Fruit fly (Drosophila melanogaster) whole organism, adult: ENCODE measurements around the gene Gba1a.

Experiments used
- CG11617 ChIP-seq: fragments of 200-800 bp; sonication (Bioruptor generic); optimal IDR thresholded peaks from 2 replicates; lab custom pipeline; 2017; ENCODE audit warnings: mild to moderate bottlenecking, missing biosample characterization, missing genetic modification reagents, missing genetic modification characterization
- CG12768 ChIP-seq: fragments of 200-800 bp; sonication (Bioruptor generic); optimal IDR thresholded peaks from 2 replicates; lab custom pipeline; 2017; ENCODE audit warnings: missing biosample characterization, missing genetic modification characterization, mild to moderate bottlenecking, moderate library complexity, missing genetic modification reagents
- CG14711 ChIP-seq: fragments of 200-800 bp; sonication (Bioruptor generic); optimal IDR thresholded peaks from 2 replicates; lab custom pipeline; 2018; ENCODE audit warnings: missing biosample characterization, mild to moderate bottlenecking, missing genetic modification characterization, moderate library complexity
- CG1620 ChIP-seq: fragments of 200-800 bp; sonication (Bioruptor generic); optimal IDR thresholded peaks from 2 replicates; lab custom pipeline; 2016; ENCODE audit warnings: missing biosample characterization, missing genetic modification characterization
- CG33017 ChIP-seq: fragments of 200-800 bp; sonication (Bioruptor generic); optimal IDR thresholded peaks from 2 replicates; lab custom pipeline; 2018; ENCODE audit warnings: missing biosample characterization, mild to moderate bottlenecking, missing genetic modification characterization, moderate library complexity
- CG5204 ChIP-seq: fragments of 200-800 bp; sonication (Bioruptor generic); optimal IDR thresholded peaks from 2 replicates; lab custom pipeline; 2016; ENCODE audit warnings: missing biosample characterization, missing genetic modification characterization
- CG7045 ChIP-seq: fragments of 200-800 bp; sonication (Bioruptor generic); optimal IDR thresholded peaks from 2 replicates; lab custom pipeline; 2017; ENCODE audit warnings: missing biosample characterization, mild to moderate bottlenecking, missing genetic modification characterization
- CG7101 ChIP-seq: fragments of 200-800 bp; sonication (Bioruptor generic); optimal IDR thresholded peaks from 2 replicates; lab custom pipeline; 2018; ENCODE audit warnings: missing biosample characterization, mild to moderate bottlenecking, missing genetic modification characterization, moderate library complexity
- Clk ChIP-seq: fragments of 200-800 bp; sonication (Bioruptor generic); optimal IDR thresholded peaks from 2 replicates; lab custom pipeline; 2017; ENCODE audit warnings: missing biosample characterization, missing genetic modification characterization
- Crg-1 ChIP-seq: fragments of 200-800 bp; sonication (Bioruptor generic); optimal IDR thresholded peaks from 2 replicates; lab custom pipeline; 2016; ENCODE audit warnings: missing biosample characterization, missing genetic modification characterization
- Hr96 ChIP-seq: fragments of 200-800 bp; sonication (Bioruptor generic); optimal IDR thresholded peaks from 2 replicates; lab custom pipeline; 2016; ENCODE audit warnings: missing biosample characterization, missing genetic modification characterization
- Mnt ChIP-seq: fragments of 200-800 bp; sonication (Bioruptor generic); optimal IDR thresholded peaks from 2 replicates; lab custom pipeline; 2016; ENCODE audit warnings: missing biosample characterization, mild to moderate bottlenecking, missing genetic modification characterization
- bab1 ChIP-seq: fragments of 200-800 bp; sonication (Bioruptor generic); optimal IDR thresholded peaks from 3 replicates; lab custom pipeline; 2019; ENCODE audit warnings: missing biosample characterization, mild to moderate bottlenecking, missing genetic modification characterization, moderate library complexity
- cic ChIP-seq: fragments of 200-800 bp; sonication (Bioruptor generic); optimal IDR thresholded peaks from 2 replicates; lab custom pipeline; 2017; ENCODE audit warnings: missing biosample characterization, mild to moderate bottlenecking, missing genetic modification characterization, moderate library complexity
- cnc ChIP-seq, 2 experiments: fragments of >200 bp; optimal IDR thresholded peaks; 2 replicates each; lab custom pipeline; 2017
- kay ChIP-seq: fragments of 200-800 bp; sonication (Bioruptor generic); peaks from one replicate; lab custom pipeline; 2016; ENCODE audit warnings: missing biosample characterization, missing genetic modification characterization, borderline replicate concordance
- ovo ChIP-seq: fragments of 200-800 bp; sonication (Bioruptor generic); optimal IDR thresholded peaks from 2 replicates; lab custom pipeline; 2016; ENCODE audit warnings: missing biosample characterization, missing genetic modification characterization
- pad ChIP-seq: fragments of 200-800 bp; sonication (Bioruptor generic); optimal IDR thresholded peaks from 3 replicates; lab custom pipeline; 2017; ENCODE audit warnings: missing biosample characterization, missing genetic modification characterization, mild to moderate bottlenecking, moderate library complexity, missing genetic modification reagents
- tj ChIP-seq: fragments of 200-800 bp; sonication (Bioruptor generic); optimal IDR thresholded peaks from 3 replicates; lab custom pipeline; 2017; ENCODE audit warnings: missing biosample characterization, mild to moderate bottlenecking, missing genetic modification characterization, moderate library complexity
- toe ChIP-seq: fragments of 200-800 bp; sonication (Bioruptor generic); optimal IDR thresholded peaks from 2 replicates; lab custom pipeline; 2016; ENCODE audit warnings: missing biosample characterization, missing genetic modification characterization

Gba1a gene

dm6 chr3R:23673084-23673483, 27.3 kb upstream of the Gba1a start:
- no peak for TF ChIP-seq CG1620 (GFP tag; lab: Kevin White, UChicago)
- no peak for TF ChIP-seq Hr96 (GFP tag; lab: Kevin White, UChicago)
- no peak for TF ChIP-seq Crg-1 (GFP tag; lab: Kevin White, UChicago)

dm6 chr3R:23674369-23674768, 26.1 kb upstream of the Gba1a start:
- no peak for TF ChIP-seq kay (GFP tag; lab: Kevin White, UChicago)
- no peak for TF ChIP-seq CG12768 (GFP tag; lab: Kevin White, UChicago)
- no peak for TF ChIP-seq CG1620 (GFP tag; lab: Kevin White, UChicago)
- no peak for TF ChIP-seq CG11617 (GFP tag; lab: Kevin White, UChicago)
- no peak for TF ChIP-seq ovo
- no peak for TF ChIP-seq CG14711
- no peak for TF ChIP-seq tj (GFP tag; lab: Kevin White, UChicago)
- no peak for TF ChIP-seq CG33017 (tag; lab: Kevin White, UChicago)

DNA sequence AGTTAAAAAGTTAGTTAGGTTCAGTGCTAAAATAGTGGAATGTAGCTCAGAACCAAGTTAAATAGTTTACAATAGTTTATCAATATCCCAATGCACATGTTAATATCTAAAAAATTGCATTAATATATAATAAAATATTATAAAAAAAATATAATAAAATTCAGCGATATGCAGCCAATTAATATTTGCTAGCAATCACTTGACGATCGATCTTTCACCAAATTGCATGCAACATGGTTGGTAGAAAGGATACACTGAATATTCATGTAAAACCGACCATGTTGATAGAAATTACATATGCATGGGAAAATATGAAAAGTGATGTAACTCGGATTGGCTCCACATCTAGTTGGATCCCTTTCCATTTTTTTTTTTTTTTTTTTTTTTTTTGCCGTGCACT, 24.8 kb upstream of the Gba1a start:
- TF ChIP-seq CG33017 (tag; lab: Kevin White, UChicago) (no peak), ovo (no peak), bab1 (GFP tag; lab: Kevin White, UChicago) (no peak), kay (GFP tag; lab: Kevin White, UChicago) (peak; percentile 9)

DNA sequence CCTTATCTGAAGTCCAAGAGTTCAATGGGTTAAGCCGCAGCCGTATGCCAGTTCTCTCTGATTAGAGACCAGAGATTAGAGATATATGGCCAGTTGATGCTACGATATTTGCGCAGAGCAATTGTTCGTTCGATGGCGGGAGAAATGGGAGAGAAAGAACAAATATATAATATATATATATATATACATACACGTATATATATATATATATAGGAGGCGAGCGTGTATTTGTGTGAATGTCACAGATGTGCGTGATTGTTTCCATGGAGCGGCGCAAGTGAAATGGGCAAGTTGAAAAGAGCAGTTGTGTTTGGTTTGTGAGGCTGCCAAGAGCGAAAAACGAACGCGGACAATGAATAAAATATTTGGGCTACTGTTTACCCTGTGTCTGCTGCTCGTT, 23.4 kb upstream of the Gba1a start, which contains the start of gene GILT3:
TSS of gene GILT3 (plus strand) at position 301 of the 400 bp plus-strand sequence.
- TF ChIP-seq CG11617 (GFP tag; lab: Kevin White, UChicago): no peak
- TF ChIP-seq CG14711: no peak
- TF ChIP-seq Clk (GFP tag; lab: Kevin White, UChicago): no peak
- no peak for TF ChIP-seq tj (GFP tag; lab: Kevin White, UChicago)
- no peak for TF ChIP-seq Mnt (GFP tag; lab: Kevin White, UChicago)

dm6 chr3R:23678349-23679193, 21.9 kb upstream of the Gba1a start, which contains the start of gene GILT2:
Gene GILT2 (plus strand): TSS chr3R:23678895.
- TF ChIP-seq Mnt (GFP tag; lab: Kevin White, UChicago) (peak; percentile 77), CG11617 (GFP tag; lab: Kevin White, UChicago) (peak; percentile 95), CG33017 (tag; lab: Kevin White, UChicago) (peak; percentile 89), toe (peak; percentile 81), CG7045 (GFP tag; lab: Kevin White, UChicago) (peak; percentile 95), ovo (peak; percentile 85), CG7101 (tag; lab: Kevin White, UChicago) (peak; percentile 93), CG5204 (GFP tag; lab: Kevin White, UChicago) (peak; percentile 85), bab1 (GFP tag; lab: Kevin White, UChicago) (peak; percentile 97), cic (GFP tag; lab: Kevin White, UChicago) (peak; percentile 82), cnc (optimal IDR thresholded peaks at IDR 0.05; lab: Kevin White, UChicago) (no peak), CG1620 (GFP tag; lab: Kevin White, UChicago) (peak; percentile 89), tj (GFP tag; lab: Kevin White, UChicago) (peak; percentile 94), CG14711 (peak; percentile 90), Clk (GFP tag; lab: Kevin White, UChicago) (peak; percentile 84), Hr96 (GFP tag; lab: Kevin White, UChicago) (peak; percentile 79), CG12768 (GFP tag; lab: Kevin White, UChicago) (peak; percentile 97), Crg-1 (GFP tag; lab: Kevin White, UChicago) (peak; percentile 79), kay (GFP tag; lab: Kevin White, UChicago) (peak; percentile 95), pad (GFP tag; lab: Kevin White, UChicago) (peak; percentile 94)

- TF ChIP-seq ovo: peak; percentile 0
- TF ChIP-seq CG1620 (GFP tag; lab: Kevin White, UChicago): peak; percentile 55
- TF ChIP-seq CG7045 (GFP tag; lab: Kevin White, UChicago): no peak
- no peak for TF ChIP-seq tj (GFP tag; lab: Kevin White, UChicago)
- peak; percentile 51 for TF ChIP-seq bab1 (GFP tag; lab: Kevin White, UChicago)
- no peak for TF ChIP-seq kay (GFP tag; lab: Kevin White, UChicago)
- TF ChIP-seq CG33017 (tag; lab: Kevin White, UChicago): no peak
- TF ChIP-seq Mnt (GFP tag; lab: Kevin White, UChicago): peak; percentile 94
- no peak for TF ChIP-seq CG7101 (tag; lab: Kevin White, UChicago)
- TF ChIP-seq CG14711: no peak
- TF ChIP-seq toe: no peak
- peak; percentile 23 for TF ChIP-seq Crg-1 (GFP tag; lab: Kevin White, UChicago)
These were observed 20.5 kb upstream of the Gba1a start, which contains the start of gene eIF3d1 for dm6 chr3R:23679911-23680336. Gene eIF3d1 (plus strand): TSS chr3R:23680039.
